Worm (Caenorhabditis elegans) whole organism, L4 larva: Measurements from ENCODE around the gene nspd-9.

Source experiments
- F26F4.8 ChIP-seq: fragments of 200-800 bp; sonication (Bioruptor generic); conservative IDR thresholded peaks from 2 replicates; pipeline ENCODE4 v1.3.6; 2022; ENCODE audit warnings: missing genetic modification characterization, missing compliant biosample characterization
- F37D6.2 ChIP-seq: sonication (generic microtip); optimal IDR thresholded peaks from 2 replicates; lab custom pipeline; 2016; ENCODE audit warnings: mild to moderate bottlenecking, missing genetic modification characterization, missing compliant biosample characterization
- F44E2.7 ChIP-seq: fragments of 200-800 bp; sonication (Bioruptor generic); IDR thresholded peaks from 2 replicates; pipeline ENCODE4 v2.1.2; 2022; ENCODE audit warnings: missing genetic modification characterization, missing compliant biosample characterization
- T20F7.1 ChIP-seq: fragments of 200-800 bp; sonication (Bioruptor generic); optimal IDR thresholded peaks from 2 replicates; lab custom pipeline; 2018; ENCODE audit warnings: mild to moderate bottlenecking, missing genetic modification characterization, missing compliant biosample characterization
- arid-1 ChIP-seq: fragments of 200-800 bp; sonication (Bioruptor generic); conservative IDR thresholded peaks from 2 replicates; pipeline ENCODE4 v1.3.6; 2022; ENCODE audit warnings: missing genetic modification reagents, missing genetic modification characterization, missing compliant biosample characterization
- attf-4 ChIP-seq: sonication (generic microtip); optimal IDR thresholded peaks from 3 replicates; lab custom pipeline; 2017; ENCODE audit warnings: missing biosample characterization, missing genetic modification characterization
- ceh-20 ChIP-seq: fragments of 200-800 bp; sonication (Bioruptor generic); IDR thresholded peaks from 2 replicates; pipeline ENCODE4 v1.3.6; 2022; ENCODE audit warnings: missing genetic modification reagents, missing genetic modification characterization, missing compliant biosample characterization
- ceh-28 ChIP-seq: fragments of 150-350 bp; optimal IDR thresholded peaks from 2 replicates; lab custom pipeline; 2014; ENCODE audit warnings: missing biosample characterization, missing genetic modification reagents, missing genetic modification characterization
- ceh-44 ChIP-seq: fragments of 200-800 bp; sonication (Bioruptor generic); IDR thresholded peaks from 2 replicates; pipeline ENCODE4 v1.3.6; 2022; ENCODE audit warnings: missing genetic modification reagents, missing genetic modification characterization, missing compliant biosample characterization
- cey-2 ChIP-seq: sonication (generic microtip); optimal IDR thresholded peaks from 3 replicates; lab custom pipeline; 2017; ENCODE audit warnings: missing genetic modification characterization, mild to moderate bottlenecking, missing compliant biosample characterization, antibody characterized with exemption, borderline replicate concordance; ENCODE audit not compliant: insufficient read depth
- ctbp-1 ChIP-seq: fragments of 200-800 bp; sonication (Bioruptor generic); IDR thresholded peaks from 2 replicates; pipeline ENCODE4 v1.3.6; 2022; ENCODE audit warnings: missing genetic modification reagents, missing genetic modification characterization, missing compliant biosample characterization
- daf-16 ChIP-seq, 3 experiments: sonication (generic microtip); optimal IDR thresholded peaks; 2 replicates each; lab custom pipeline; 2016 to 2017; ENCODE audit warnings: missing genetic modification characterization in 3 of 3, missing genetic modification reagents in 3 of 3, mild to moderate bottlenecking in 2 of 3, missing compliant biosample characterization in 2 of 3, missing biosample characterization in 1 of 3, moderate library complexity in 1 of 3
- dmd-6 ChIP-seq: fragments of 200-800 bp; sonication (Bioruptor generic); IDR thresholded peaks from 2 replicates; pipeline ENCODE4 v1.3.6; 2022; ENCODE audit warnings: missing genetic modification reagents, missing genetic modification characterization, missing compliant biosample characterization
- dve-1 ChIP-seq: sonication (generic microtip); optimal IDR thresholded peaks from 2 replicates; lab custom pipeline; 2017; ENCODE audit warnings: antibody characterized with exemption, mild to moderate bottlenecking, missing genetic modification characterization, missing compliant biosample characterization; ENCODE audit not compliant: insufficient read depth
- egl-43 ChIP-seq: fragments of 200-800 bp; sonication (Bioruptor generic); IDR thresholded peaks from 2 replicates; pipeline ENCODE4 v1.3.6; 2022; ENCODE audit warnings: missing genetic modification reagents, missing genetic modification characterization, missing compliant biosample characterization
- fkh-10 ChIP-seq: fragments of 150-350 bp; optimal IDR thresholded peaks from 2 replicates; lab custom pipeline; 2014; ENCODE audit warnings: missing biosample characterization, missing genetic modification reagents, missing genetic modification characterization
- hif-1 ChIP-seq, 2 experiments: sonication (generic microtip); optimal IDR thresholded peaks; 2 replicates each; lab custom pipeline; 2016 to 2017; ENCODE audit warnings: missing compliant biosample characterization in 2 of 2, missing genetic modification characterization in 2 of 2, missing genetic modification reagents in 2 of 2, missing genotype in 2 of 2, mild to moderate bottlenecking in 1 of 2
- hmg-1.1 ChIP-seq: fragments of 200-800 bp; sonication (Bioruptor generic); IDR thresholded peaks from 2 replicates; pipeline ENCODE4 v1.3.6; 2022; ENCODE audit warnings: missing genetic modification reagents, missing genetic modification characterization, missing compliant biosample characterization
- jun-1 ChIP-seq: fragments of 150-350 bp; optimal IDR thresholded peaks from 2 replicates; lab custom pipeline; 2014; ENCODE audit warnings: missing biosample characterization, missing genetic modification reagents, missing genetic modification characterization
- lin-1 ChIP-seq: fragments of 200-800 bp; sonication (Bioruptor generic); IDR thresholded peaks from 2 replicates; pipeline ENCODE4 v1.3.6; 2022; ENCODE audit warnings: missing genetic modification reagents, missing genetic modification characterization, missing compliant biosample characterization
- lir-3 ChIP-seq: sonication (generic microtip); optimal IDR thresholded peaks from 2 replicates; lab custom pipeline; 2016; ENCODE audit warnings: mild to moderate bottlenecking, missing genetic modification characterization, missing compliant biosample characterization
- lsy-2 ChIP-seq, 2 experiments: fragments of 150-350 bp in 1 of 2; sonication (generic microtip) in 1 of 2; optimal IDR thresholded peaks; 2 replicates each; lab custom pipeline; 2014 to 2017; ENCODE audit warnings: missing biosample characterization in 2 of 2, missing genetic modification characterization in 2 of 2
- mep-1 ChIP-seq: fragments of 150-350 bp; sonication (generic microtip); optimal IDR thresholded peaks from 3 replicates; lab custom pipeline; 2014; ENCODE audit warnings: missing biosample characterization, missing genetic modification characterization
- mxl-2 ChIP-seq: fragments of 200-800 bp; sonication (Bioruptor generic); conservative IDR thresholded peaks from 2 replicates; pipeline ENCODE4 v1.3.6; 2022; ENCODE audit warnings: missing genetic modification reagents, missing genetic modification characterization, missing compliant biosample characterization
- nhr-111 ChIP-seq: fragments of 200-800 bp; sonication (Bioruptor generic); optimal IDR thresholded peaks from 2 replicates; lab custom pipeline; 2018; ENCODE audit warnings: mild to moderate bottlenecking, missing genetic modification characterization, missing compliant biosample characterization
- nhr-237 ChIP-seq: sonication (generic microtip); optimal IDR thresholded peaks from 2 replicates; lab custom pipeline; 2017; ENCODE audit warnings: missing biosample characterization, missing genetic modification characterization
- nhr-25 ChIP-seq: sonication (generic microtip); optimal IDR thresholded peaks from 2 replicates; lab custom pipeline; 2017; ENCODE audit warnings: missing genetic modification characterization, mild to moderate bottlenecking, missing compliant biosample characterization, antibody characterized with exemption, moderate library complexity, borderline replicate concordance; ENCODE audit not compliant: insufficient read depth
- nhr-28 ChIP-seq: fragments of 150-350 bp; optimal IDR thresholded peaks from 2 replicates; lab custom pipeline; 2014; ENCODE audit warnings: missing biosample characterization, missing genetic modification characterization
- nhr-41 ChIP-seq: fragments of 200-800 bp; sonication (Bioruptor generic); IDR thresholded peaks from 2 replicates; pipeline ENCODE4 v1.3.6; 2022; ENCODE audit warnings: missing genetic modification reagents, missing genetic modification characterization, missing compliant biosample characterization
- nhr-42 ChIP-seq: fragments of 200-800 bp; sonication (Bioruptor generic); IDR thresholded peaks from 2 replicates; pipeline ENCODE4 v1.3.6; 2022; ENCODE audit warnings: missing genetic modification characterization, missing compliant biosample characterization
- nhr-48 ChIP-seq: sonication (generic microtip); optimal IDR thresholded peaks from 2 replicates; lab custom pipeline; 2016; ENCODE audit warnings: mild to moderate bottlenecking, missing genetic modification characterization, missing compliant biosample characterization
- nhr-6 ChIP-seq: fragments of 150-350 bp; optimal IDR thresholded peaks from 2 replicates; lab custom pipeline; 2014; ENCODE audit warnings: missing biosample characterization, missing genetic modification characterization
- nhr-76 ChIP-seq: fragments of 150-350 bp; optimal IDR thresholded peaks from 2 replicates; lab custom pipeline; 2014; ENCODE audit warnings: missing biosample characterization, missing genetic modification characterization
- php-3 ChIP-seq: fragments of 200-800 bp; sonication (Bioruptor generic); IDR thresholded peaks from 2 replicates; pipeline ENCODE4 v1.3.6; 2022; ENCODE audit warnings: missing genetic modification reagents, missing genetic modification characterization, missing compliant biosample characterization
- saeg-2 ChIP-seq: fragments of 200-800 bp; sonication (Bioruptor generic); IDR thresholded peaks from 2 replicates; pipeline ENCODE4 v1.3.6; 2022; ENCODE audit warnings: missing genetic modification reagents, missing genetic modification characterization, missing compliant biosample characterization
- skn-1 ChIP-seq: fragments of 150-350 bp; optimal IDR thresholded peaks from 2 replicates; lab custom pipeline; 2014; ENCODE audit warnings: missing biosample characterization, missing genetic modification characterization
- vab-7 ChIP-seq: fragments of 200-800 bp; sonication (Bioruptor generic); IDR thresholded peaks from 2 replicates; pipeline ENCODE4 v1.3.6; 2022; ENCODE audit warnings: missing genetic modification reagents, missing genetic modification characterization, missing compliant biosample characterization
- zag-1 ChIP-seq: fragments of 150-350 bp; optimal IDR thresholded peaks from 2 replicates; lab custom pipeline; 2014; ENCODE audit warnings: missing biosample characterization, missing genetic modification characterization
- zfp-3 ChIP-seq: fragments of 200-800 bp; sonication (Bioruptor generic); conservative IDR thresholded peaks from 2 replicates; pipeline ENCODE4 v1.3.6; 2022; ENCODE audit warnings: missing genetic modification reagents, missing genetic modification characterization, missing compliant biosample characterization
- ztf-11 ChIP-seq: fragments of 150-350 bp; optimal IDR thresholded peaks from 2 replicates; lab custom pipeline; 2014; ENCODE audit warnings: missing biosample characterization, missing genetic modification characterization
- ztf-7 ChIP-seq: fragments of 150-350 bp; optimal IDR thresholded peaks from 2 replicates; lab custom pipeline; 2014; ENCODE audit warnings: missing biosample characterization, missing genetic modification characterization

nspd-9 gene

DNA sequence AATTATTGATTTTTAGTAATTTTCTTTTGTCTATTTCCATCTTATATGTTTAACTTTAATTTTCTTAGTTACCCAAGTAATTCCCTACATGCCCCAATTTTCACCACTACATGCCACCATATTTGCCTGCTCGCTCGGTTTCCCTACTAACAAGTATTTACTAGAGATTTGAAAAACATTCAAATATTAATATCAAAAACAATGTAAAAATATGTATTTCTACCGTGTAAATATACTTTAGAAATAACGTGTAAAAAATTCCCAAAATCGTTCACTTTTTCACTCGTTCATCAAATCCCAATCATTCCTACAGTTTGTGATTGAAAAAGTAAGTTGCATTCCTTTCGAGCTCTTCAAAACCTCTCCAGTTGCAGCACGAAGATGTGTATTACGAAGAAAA lies 3.5 kb downstream of the nspd-9 start, which contains the start of gene F26A1.3:
Gene F26A1.3, plus strand, starts transcription at position 301 of the 400 bp plus-strand sequence.
- TF ChIP-seq dve-1 (tag; lab: Kevin White, UChicago), result no peak
- TF ChIP-seq ctbp-1, result no peak
- TF ChIP-seq php-3 (GFP tag; lab: Robert Waterston, UW), result no peak
- no peak for TF ChIP-seq jun-1 (tag; lab: Kevin White, UChicago)
- TF ChIP-seq hmg-1.1 (GFP tag; lab: Robert Waterston, UW), result no peak
- TF ChIP-seq skn-1 (tag; lab: Kevin White, UChicago), result no peak
- no peak for TF ChIP-seq F44E2.7 (GFP tag; lab: Robert Waterston, UW)
- TF ChIP-seq zfp-3 (GFP tag; lab: Robert Waterston, UW), result no peak
- no peak for TF ChIP-seq vab-7 (GFP tag; lab: Robert Waterston, UW)
- no peak for TF ChIP-seq nhr-42 (GFP tag; lab: Robert Waterston, UW)
- TF ChIP-seq ceh-44 (GFP tag; lab: Robert Waterston, UW), result no peak
- no peak for TF ChIP-seq nhr-237 (tag; lab: Kevin White, UChicago)
- no peak for TF ChIP-seq cey-2 (tag; lab: Kevin White, UChicago)
- no peak for TF ChIP-seq nhr-28 (tag; lab: Kevin White, UChicago)

DNA sequence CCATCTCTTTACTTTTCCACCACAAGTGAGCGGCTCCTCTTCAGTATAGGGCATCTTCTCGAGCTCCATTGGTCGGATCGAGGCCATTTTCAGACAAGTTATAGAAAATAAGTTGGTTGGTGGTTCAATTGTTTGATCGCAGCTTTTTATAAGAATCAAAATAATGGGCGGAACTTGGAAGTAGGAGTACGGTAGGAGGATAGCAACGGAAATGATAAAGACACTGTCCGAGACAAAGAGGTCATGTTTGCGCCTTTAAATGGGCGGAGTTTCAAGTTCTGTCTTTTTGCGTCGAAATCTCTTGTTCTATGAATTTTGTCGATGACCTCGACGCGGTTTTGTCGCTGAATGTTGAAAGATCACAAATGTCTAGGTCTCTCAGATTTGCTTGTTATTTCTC lies 8.0 kb downstream of the nspd-9 start, which contains the start of gene F26A1.8:
Gene F26A1.8, minus strand, starts transcription at position 101 of the 400 bp plus-strand sequence.
- TF ChIP-seq zag-1, result no peak
- TF ChIP-seq attf-4, result no peak
- TF ChIP-seq ceh-28, result no peak
- no peak for TF ChIP-seq nhr-41 (GFP tag; lab: Robert Waterston, UW)

DNA sequence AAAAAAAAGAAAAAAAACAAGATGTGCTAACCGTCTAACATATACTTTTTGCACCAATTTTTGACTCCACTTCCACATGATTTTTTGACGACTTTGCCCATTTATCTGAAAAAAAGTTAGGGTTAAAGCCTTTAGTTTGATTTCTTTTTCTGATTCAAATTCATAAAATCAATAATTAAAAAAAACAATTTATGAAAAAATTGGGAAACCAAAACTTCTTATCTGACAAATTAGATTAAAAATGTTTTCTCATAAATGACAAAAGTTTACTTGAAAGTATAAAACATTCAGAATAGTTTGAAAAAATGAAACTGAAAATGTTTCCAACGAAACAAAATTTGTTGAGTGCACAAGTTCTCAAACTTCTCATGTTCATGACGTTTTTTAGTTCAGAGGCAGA lies 10.3 kb downstream of the nspd-9 start, which contains the start of gene F26A1.7:
Gene F26A1.7, minus strand, starts transcription at position 101 of the 400 bp plus-strand sequence.
- TF ChIP-seq dve-1 (tag; lab: Kevin White, UChicago) (no peak), F37D6.2 (no peak), nhr-48 (tag; lab: Kevin White, UChicago) (no peak), ceh-44 (GFP tag; lab: Robert Waterston, UW) (no peak), zfp-3 (GFP tag; lab: Robert Waterston, UW) (no peak), jun-1 (tag; lab: Kevin White, UChicago) (no peak), ztf-11 (tag; lab: Kevin White, UChicago) (no peak), lsy-2 (tag; optimal IDR thresholded peaks at IDR 0.05; lab: Kevin White, UChicago) (no peak), daf-16 (GFP tag; optimal IDR thresholded peaks at IDR 0.05; lab: Kevin White, UChicago) (no peak), daf-16 (tag; optimal IDR thresholded peaks at IDR 0.05; lab: Kevin White, UChicago) (no peak), lir-3 (no peak), saeg-2 (no peak), nhr-41 (GFP tag; lab: Robert Waterston, UW) (no peak), nhr-237 (tag; lab: Kevin White, UChicago) (no peak), fkh-10 (GFP tag; lab: Kevin White, UChicago) (no peak), nhr-111 (GFP tag; lab: Kevin White, UChicago) (no peak), mep-1 (tag; lab: Kevin White, UChicago) (no peak)
- TF ChIP-seq, all 104 proteins: peak for 0

DNA sequence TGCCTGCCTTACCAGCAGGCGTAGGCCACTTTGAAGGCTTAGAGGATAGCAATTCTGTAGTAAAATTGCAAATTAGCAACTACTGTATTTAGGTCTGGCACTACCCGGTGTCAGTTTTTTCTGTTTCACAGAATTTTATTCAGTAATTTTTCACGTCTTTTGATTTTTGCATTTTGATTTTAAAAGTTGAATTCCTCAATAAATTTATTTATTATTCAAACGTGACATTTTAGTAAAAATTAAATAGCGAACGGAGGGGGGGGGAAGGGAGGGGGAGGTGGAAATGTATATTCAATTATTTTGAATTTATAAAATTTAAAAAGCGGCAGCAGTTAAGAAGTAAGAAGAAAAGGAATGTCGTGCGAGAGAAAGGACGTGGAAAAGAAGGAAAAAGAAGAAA lies 12.9 kb downstream of the nspd-9 start, which contains the start of gene F26A1.4:
Gene F26A1.4, plus strand, starts transcription at position 301 of the 400 bp plus-strand sequence.
- TF ChIP-seq nhr-25 (tag; lab: Kevin White, UChicago) (no peak), nhr-42 (GFP tag; lab: Robert Waterston, UW) (no peak), ztf-7 (tag; lab: Kevin White, UChicago) (no peak), nhr-28 (tag; lab: Kevin White, UChicago) (no peak), lin-1 (no peak), F26F4.8 (no peak), ceh-44 (GFP tag; lab: Robert Waterston, UW) (no peak), mxl-2 (GFP tag; lab: Robert Waterston, UW) (no peak), nhr-6 (no peak), arid-1 (GFP tag; lab: Robert Waterston, UW) (no peak), T20F7.1 (GFP tag; lab: Kevin White, UChicago) (no peak), ceh-20 (GFP tag; lab: Robert Waterston, UW) (no peak), dmd-6 (no peak), nhr-76 (no peak), hif-1 (tag; optimal IDR thresholded peaks at IDR 0.05; lab: Kevin White, UChicago) (no peak), egl-43 (GFP tag; lab: Robert Waterston, UW) (no peak)
